Fruit fly (Drosophila melanogaster): ENCODE measurements around the gene Aldh7A1.

Gene Aldh7A1

dm6 chr3L:19254715-19255428, 13.8 kb downstream of the Aldh7A1 start, which contains the start of the genes mRpL21 and rept (continued):
- TF ChIP-seq CG7786 (GFP tag; optimal IDR thresholded peaks at IDR 0.05) = peak; percentile 50
- TF ChIP-seq PHDP (tag; optimal IDR thresholded peaks at IDR 0.05) = peak; percentile 61
- TF ChIP-seq Mes4 (GFP tag; optimal IDR thresholded peaks at IDR 0.05) = peak; percentile 38
- TF ChIP-seq Bgb (GFP tag; IDR thresholded peaks at IDR 0.05; ENCODE audit: partially characterized antibody) = no peak
- peak; percentile 54; the same call in 1 of the 3 replicates for TF ChIP-seq ken (GFP tag; IDR thresholded peaks at IDR 0.05)
- TF ChIP-seq Gug (GFP tag; IDR thresholded peaks at IDR 0.05) = peak; percentile 45; the same call in 1 of the 4 replicates
- TF ChIP-seq dysf (GFP tag; IDR thresholded peaks at IDR 0.05) = peak; percentile 45; the same call in 2 of the 3 replicates
- TF ChIP-seq onecut (GFP tag; IDR thresholded peaks at IDR 0.05) = 0 out of 2 replicates have a peak, but pooled peaks have one; percentile 15
- TF ChIP-seq nerfin-1 (tag; optimal IDR thresholded peaks at IDR 0.05) = peak; percentile 36
- TF ChIP-seq usp (GFP tag; optimal IDR thresholded peaks at IDR 0.05) = no peak
- peak; percentile 34; the same call in 1 of the 2 replicates for TF ChIP-seq CG31224 (GFP tag; IDR thresholded peaks at IDR 0.05)
- TF ChIP-seq gfzf (GFP tag; optimal IDR thresholded peaks at IDR 0.05) = peak; percentile 69
- peak; percentile 74 for TF ChIP-seq CG9932 (GFP tag; IDR thresholded peaks at IDR 0.05)
- peak; percentile 58 for TF ChIP-seq gro (GFP tag; optimal IDR thresholded peaks at IDR 0.05)
- TF ChIP-seq salm (tag; optimal IDR thresholded peaks at IDR 0.05) = no peak
- TF ChIP-seq eyg (GFP tag; optimal IDR thresholded peaks at IDR 0.05) = no peak
- TF ChIP-seq bigmax (GFP tag; optimal IDR thresholded peaks at IDR 0.05) = no peak
- no peak for TF ChIP-seq ftz-f1 (GFP tag; optimal IDR thresholded peaks at IDR 0.05)
- no peak for TF ChIP-seq Jarid2 (GFP tag; optimal IDR thresholded peaks at IDR 0.05)
- peak; percentile 47 for TF ChIP-seq CrebB (tag; optimal IDR thresholded peaks at IDR 0.05)
- TF ChIP-seq sens-2 (GFP tag; IDR thresholded peaks at IDR 0.05) = peak; percentile 21; the same call in 1 of the 2 replicates
- no peak for TF ChIP-seq Hr39 (optimal IDR thresholded peaks at IDR 0.05)
- peak; percentile 36; the same call in 1 of the 3 replicates for TF ChIP-seq tgo (GFP tag; IDR thresholded peaks at IDR 0.05)
- peak; percentile 33 for TF ChIP-seq CG12299 (tag; optimal IDR thresholded peaks at IDR 0.05)
- TF ChIP-seq az2 (GFP tag; optimal IDR thresholded peaks at IDR 0.05) = peak; percentile 51
- no peak for TF ChIP-seq CG15479 (GFP tag; optimal IDR thresholded peaks at IDR 0.05)
- peak; percentile 24 for TF ChIP-seq pb (GFP tag; optimal IDR thresholded peaks at IDR 0.05)
- no peak for TF ChIP-seq Neu2 (GFP tag; optimal IDR thresholded peaks at IDR 0.05; ENCODE audit: borderline replicate concordance)
- TF ChIP-seq grau (tag; optimal IDR thresholded peaks at IDR 0.05) = peak; percentile 63
- TF ChIP-seq Lhr (GFP tag; optimal IDR thresholded peaks at IDR 0.05) = no peak
- 0 out of 2 replicates have a peak, but pooled peaks have one; percentile 16 for TF ChIP-seq CG6689 (GFP tag; IDR thresholded peaks at IDR 0.05)
- peak; percentile 45 for TF ChIP-seq bcd (GFP tag; optimal IDR thresholded peaks at IDR 0.05)
- TF ChIP-seq mld (GFP tag; IDR thresholded peaks at IDR 0.05; ENCODE audit: partially characterized antibody) = no peak
- TF ChIP-seq sc (optimal IDR thresholded peaks at IDR 0.05) = no peak
- TF ChIP-seq sc (GFP tag; optimal IDR thresholded peaks at IDR 0.05) = peak; percentile 5
- TF ChIP-seq vnd (GFP tag; IDR thresholded peaks at IDR 0.05; ENCODE audit: partially characterized antibody) = no peak
- peak; percentile 60 for TF ChIP-seq CG4424 (GFP tag; optimal IDR thresholded peaks at IDR 0.05)
- peak; percentile 89 for TF ChIP-seq sens (GFP tag)
- peak; percentile 27 for TF ChIP-seq CG15601 (tag; optimal IDR thresholded peaks at IDR 0.05)
- peak; percentile 62 for TF ChIP-seq vvl (GFP tag; IDR thresholded peaks at IDR 0.05)
- TF ChIP-seq CG17328 (GFP tag; IDR thresholded peaks at IDR 0.05) = peak; percentile 57; the same call in 1 of the 2 replicates
- TF ChIP-seq HLHmδ (GFP tag; optimal IDR thresholded peaks at IDR 0.05) = no peak
- peak; percentile 45 for TF ChIP-seq zen (tag; optimal IDR thresholded peaks at IDR 0.05)
- TF ChIP-seq CG2129 (GFP tag; IDR thresholded peaks at IDR 0.05; ENCODE audit: partially characterized antibody) = no peak
- TF ChIP-seq Sin3A (optimal IDR thresholded peaks at IDR 0.05) = peak; percentile 83
- no peak for TF ChIP-seq D19B (GFP tag; optimal IDR thresholded peaks at IDR 0.05)
- TF ChIP-seq Xrp1 (GFP tag; IDR thresholded peaks at IDR 0.05) = peak; percentile 66
- no peak for TF ChIP-seq CG6683 (GFP tag; optimal IDR thresholded peaks at IDR 0.05)
- TF ChIP-seq CG8359 (GFP tag; optimal IDR thresholded peaks at IDR 0.05; ENCODE audit: borderline replicate concordance) = no peak
- TF ChIP-seq dpn (GFP tag; optimal IDR thresholded peaks at IDR 0.05) = peak; percentile 63 to 70

All from whole organism, embryonic.